Fruit fly (Drosophila melanogaster) whole organism, larva: Measurements from ENCODE around the gene CG4367.

Experiments used
- noc ChIP-seq: fragments of 200-800 bp; sonication (Bioruptor generic); optimal IDR thresholded peaks from 3 replicates; lab custom pipeline; 2019; ENCODE audit warnings: missing biosample characterization, mild to moderate bottlenecking, missing genetic modification characterization, moderate library complexity

Gene CG4367

DNA sequence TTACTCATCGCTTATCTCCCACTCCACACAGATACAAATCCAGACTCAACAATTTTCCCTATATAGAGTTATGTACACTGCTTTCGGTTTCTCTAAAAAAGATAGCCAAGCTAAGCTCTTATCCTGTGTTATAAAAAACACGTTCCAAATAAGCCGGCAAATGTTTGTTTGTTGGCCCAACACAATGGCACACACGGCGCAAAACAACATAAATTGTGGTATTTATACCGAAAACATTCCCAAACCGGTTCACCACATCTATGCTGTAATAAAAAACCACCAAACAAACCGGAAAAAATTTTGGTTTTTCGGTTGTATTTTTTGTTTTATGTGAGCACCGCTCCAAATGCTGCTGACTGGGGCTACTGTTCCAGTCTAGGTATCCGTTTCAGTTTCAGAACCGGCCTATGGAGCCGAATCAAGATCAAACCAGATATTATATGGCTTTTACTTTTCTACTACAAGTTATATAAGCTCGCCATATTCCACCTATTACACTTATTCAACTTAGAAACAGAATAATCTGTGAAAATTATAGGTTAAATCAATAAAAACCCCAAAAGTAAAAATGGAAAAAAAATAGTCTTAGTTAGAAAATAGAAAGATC, 45.9 kb downstream of the CG4367 start:
- TF ChIP-seq noc (tag; lab: Kevin White, UChicago) = no peak

DNA sequence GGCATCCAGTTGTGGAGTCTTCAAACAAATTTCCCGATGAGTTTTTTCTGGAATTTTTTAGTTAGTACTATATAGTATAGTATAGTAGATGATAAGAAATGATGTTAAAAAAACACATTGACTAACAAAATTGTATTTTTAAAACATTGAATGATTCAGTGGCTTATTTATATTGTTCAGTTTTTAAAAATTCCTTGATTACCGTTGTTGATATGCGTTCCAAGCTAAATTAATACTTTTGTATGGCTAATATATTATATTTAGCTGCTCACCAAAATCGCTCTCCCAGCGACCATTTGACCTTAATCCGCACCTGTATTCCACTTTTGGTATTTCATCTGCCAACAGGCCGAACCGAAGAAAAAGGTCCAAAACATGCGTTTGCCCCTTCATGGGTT, 46.8 kb downstream of the CG4367 start:
- TF ChIP-seq noc (tag; lab: Kevin White, UChicago) = no peak

DNA sequence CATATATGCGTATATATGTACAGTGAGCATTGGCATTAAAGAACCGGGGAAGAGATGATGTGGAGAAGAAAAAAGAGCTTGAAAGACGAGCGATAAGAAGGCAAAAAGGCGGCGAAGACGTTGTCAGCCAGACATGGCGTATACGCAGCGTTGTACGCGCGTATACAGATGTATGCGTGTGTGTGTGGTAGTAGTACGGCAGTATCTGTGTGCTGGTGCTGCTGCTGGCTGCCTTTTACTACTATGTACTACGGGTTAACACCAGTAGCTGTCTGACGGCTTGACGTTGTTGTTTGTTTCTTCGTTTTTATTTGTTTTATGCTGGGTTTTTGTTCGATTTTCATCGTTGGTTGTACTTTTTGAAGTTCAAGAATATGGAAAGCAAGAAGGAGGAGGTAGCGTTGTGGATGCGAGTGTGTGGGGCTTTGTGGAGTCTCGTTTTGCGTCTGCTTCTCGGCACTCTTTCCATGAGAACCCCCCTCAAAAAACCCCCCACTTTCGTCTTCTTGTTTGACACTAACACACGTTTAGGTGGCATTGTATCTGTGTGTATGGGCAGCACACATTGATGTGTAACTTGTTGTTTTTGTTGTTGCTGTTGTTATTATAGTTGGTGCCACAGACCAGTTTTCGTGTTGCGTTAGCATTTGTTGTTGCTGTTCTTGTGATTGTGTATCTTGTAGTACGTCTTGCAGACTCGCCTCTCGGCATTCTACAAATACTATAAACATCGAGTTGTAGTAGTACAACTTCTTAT, 47.4 kb downstream of the CG4367 start:
- no peak for TF ChIP-seq noc (tag; lab: Kevin White, UChicago)

DNA sequence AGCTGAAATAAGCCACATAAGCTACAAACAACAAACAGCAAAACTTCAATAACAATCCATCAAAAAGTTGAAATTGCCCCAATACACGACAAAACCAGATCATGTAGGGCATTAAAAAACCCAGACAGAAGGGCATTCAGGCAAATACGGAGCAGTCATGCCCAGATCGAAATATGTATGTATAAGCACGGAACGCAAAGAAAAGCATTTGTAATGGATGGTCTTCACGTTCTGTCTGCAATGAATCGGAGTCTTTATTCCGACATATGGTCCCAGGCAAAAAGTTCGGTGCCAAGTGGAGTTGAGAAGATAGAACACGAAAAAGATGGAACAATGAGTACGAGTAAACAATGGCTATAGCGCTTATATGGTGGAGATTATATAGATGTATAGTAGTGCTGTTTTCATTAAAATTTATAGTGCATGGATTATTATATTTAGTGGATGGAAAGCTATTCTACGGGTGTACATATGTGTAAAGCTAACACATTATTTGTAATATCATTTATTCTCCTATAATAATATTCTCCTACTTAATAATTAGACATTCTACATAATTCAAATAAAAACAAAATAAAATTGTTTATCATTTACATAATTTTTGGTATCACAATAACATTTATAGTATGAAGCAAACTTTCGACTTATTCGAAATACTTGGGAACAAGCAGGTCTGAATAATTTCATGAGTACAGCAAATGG, 48.3 kb downstream of the CG4367 start:
- TF ChIP-seq noc (tag; lab: Kevin White, UChicago) = no peak

DNA sequence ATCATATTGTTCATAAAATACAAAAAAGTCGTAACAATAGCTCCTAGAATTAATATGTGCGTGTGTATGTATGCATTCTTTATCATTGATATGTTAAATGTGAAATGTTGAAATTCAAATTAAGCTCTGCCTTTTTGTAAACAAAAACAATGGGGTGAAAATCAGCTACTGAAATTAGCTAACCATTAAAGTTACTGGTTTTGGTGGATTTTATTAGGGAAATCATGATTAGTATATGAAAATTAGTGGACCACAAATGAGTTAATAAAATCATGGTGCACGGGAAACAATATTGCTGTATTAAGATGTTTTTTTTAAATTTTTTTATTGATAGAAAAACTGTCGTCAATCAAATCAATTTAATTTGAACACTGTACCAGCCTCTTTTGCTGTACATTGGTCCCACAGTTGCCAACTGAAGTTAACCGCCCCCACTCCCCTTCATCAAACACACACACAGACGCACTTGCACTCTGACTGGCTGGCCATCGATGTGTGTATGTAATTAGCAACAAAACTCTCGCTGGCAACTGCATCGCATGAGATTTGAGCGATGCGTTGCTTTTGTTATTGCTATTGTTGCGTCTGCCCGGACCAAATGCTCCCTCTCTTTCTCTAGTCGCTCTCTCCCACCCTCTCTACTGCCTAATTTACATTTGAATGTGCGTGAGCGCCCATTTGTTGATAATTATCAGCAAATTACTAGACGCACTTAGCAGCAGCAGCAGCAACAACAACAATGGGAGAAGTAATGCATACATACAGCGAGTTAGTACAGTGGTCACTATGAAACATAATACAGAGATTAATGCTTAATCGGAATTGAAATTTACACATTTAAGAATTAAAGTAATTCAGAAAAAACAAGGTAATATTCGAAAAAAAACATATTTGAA, 50.3 kb downstream of the CG4367 start:
- no peak for TF ChIP-seq noc (tag; lab: Kevin White, UChicago)
